Worm (Caenorhabditis elegans) whole organism, mixed stage, embryonic: ENCODE data around the gene ints-11.

Experiments used
- M03D4.4 ChIP-seq: sonication (generic microtip); optimal IDR thresholded peaks from 2 replicates; lab custom pipeline; 2017; ENCODE audit warnings: mild to moderate bottlenecking, missing genetic modification characterization, missing compliant biosample characterization
- blmp-1 ChIP-seq: fragments of 150-350 bp; optimal IDR thresholded peaks from 2 replicates; lab custom pipeline; 2014; ENCODE audit warnings: missing biosample characterization, missing genetic modification characterization
- ceh-43 ChIP-seq: fragments of 200-800 bp; sonication (Bioruptor generic); optimal IDR thresholded peaks from 2 replicates; lab custom pipeline; 2018; ENCODE audit warnings: mild to moderate bottlenecking, missing genetic modification characterization, moderate library complexity, missing compliant biosample characterization
- ceh-83 ChIP-seq: fragments of 200-800 bp; sonication (Bioruptor generic); optimal IDR thresholded peaks from 2 replicates; lab custom pipeline; 2018; ENCODE audit warnings: mild to moderate bottlenecking, missing genetic modification characterization, missing compliant biosample characterization
- ces-1 ChIP-seq: fragments of 150-350 bp; optimal IDR thresholded peaks from 2 replicates; lab custom pipeline; 2014; ENCODE audit warnings: missing biosample characterization, missing genetic modification reagents, missing genetic modification characterization
- cnd-1 ChIP-seq: fragments of 200-800 bp; sonication (Bioruptor generic); optimal IDR thresholded peaks from 2 replicates; lab custom pipeline; 2018; ENCODE audit warnings: mild to moderate bottlenecking, missing genetic modification characterization, missing compliant biosample characterization
- drap-1 ChIP-seq: fragments of 200-800 bp; sonication (Bioruptor generic); optimal IDR thresholded peaks from 3 replicates; lab custom pipeline; 2018; ENCODE audit warnings: mild to moderate bottlenecking, missing genetic modification characterization, missing compliant biosample characterization
- elt-1 ChIP-seq: sonication (generic microtip); optimal IDR thresholded peaks from 2 replicates; lab custom pipeline; 2017; ENCODE audit warnings: missing genetic modification characterization, mild to moderate bottlenecking, missing compliant biosample characterization, antibody characterized with exemption, moderate library complexity, borderline replicate concordance; ENCODE audit not compliant: insufficient read depth
- elt-3 ChIP-seq: fragments of 150-350 bp; optimal IDR thresholded peaks from 2 replicates; lab custom pipeline; 2014; ENCODE audit warnings: missing biosample characterization, missing genetic modification characterization
- flh-1 ChIP-seq: fragments of 200-800 bp; sonication (Bioruptor generic); optimal IDR thresholded peaks from 2 replicates; lab custom pipeline; 2018; ENCODE audit warnings: mild to moderate bottlenecking, missing genetic modification characterization, moderate library complexity, missing compliant biosample characterization
- ham-2 ChIP-seq: fragments of 200-800 bp; sonication (Bioruptor generic); optimal IDR thresholded peaks from 2 replicates; lab custom pipeline; 2018; ENCODE audit warnings: mild to moderate bottlenecking, missing genetic modification characterization, missing compliant biosample characterization
- hlh-1 ChIP-seq: fragments of 150-350 bp; optimal IDR thresholded peaks from 2 replicates; lab custom pipeline; 2014; ENCODE audit warnings: missing biosample characterization, missing genetic modification reagents, missing genetic modification characterization
- lin-13 ChIP-seq: fragments of 150-350 bp; optimal IDR thresholded peaks from 2 replicates; lab custom pipeline; 2014; ENCODE audit warnings: missing biosample characterization, missing genetic modification characterization
- lin-32 ChIP-seq: fragments of 200-800 bp; sonication (Bioruptor generic); optimal IDR thresholded peaks from 2 replicates; lab custom pipeline; 2018; ENCODE audit warnings: mild to moderate bottlenecking, missing genetic modification characterization, missing compliant biosample characterization
- lsy-2 ChIP-seq: fragments of 150-350 bp; optimal IDR thresholded peaks from 2 replicates; lab custom pipeline; 2014; ENCODE audit warnings: missing biosample characterization, missing genetic modification characterization
- mab-5 ChIP-seq: fragments of 150-350 bp; optimal IDR thresholded peaks from 2 replicates; lab custom pipeline; 2014; ENCODE audit warnings: missing biosample characterization, missing genetic modification characterization
- mep-1 ChIP-seq: fragments of 150-350 bp; optimal IDR thresholded peaks from 2 replicates; lab custom pipeline; 2017; ENCODE audit warnings: missing biosample characterization, missing genetic modification reagents, missing genetic modification characterization, inconsistent platforms
- mls-2 ChIP-seq: sonication (generic microtip); optimal IDR thresholded peaks from 2 replicates; lab custom pipeline; 2016; ENCODE audit warnings: mild to moderate bottlenecking, missing genetic modification characterization, moderate library complexity, missing compliant biosample characterization
- nhr-12 ChIP-seq: fragments of 150-350 bp; optimal IDR thresholded peaks from 2 replicates; lab custom pipeline; 2014; ENCODE audit warnings: missing biosample characterization, missing genetic modification characterization
- nhr-2 ChIP-seq: fragments of 150-350 bp; optimal IDR thresholded peaks from 2 replicates; lab custom pipeline; 2014; ENCODE audit warnings: missing biosample characterization, missing genetic modification characterization
- nhr-237 ChIP-seq: fragments of 150-350 bp; optimal IDR thresholded peaks from 2 replicates; lab custom pipeline; 2014; ENCODE audit warnings: missing biosample characterization, missing genetic modification characterization
- nhr-28 ChIP-seq: fragments of 150-350 bp; optimal IDR thresholded peaks from 2 replicates; lab custom pipeline; 2014; ENCODE audit warnings: missing biosample characterization, missing genetic modification characterization
- nhr-76 ChIP-seq: sonication (generic microtip); optimal IDR thresholded peaks from 2 replicates; lab custom pipeline; 2017; ENCODE audit warnings: missing biosample characterization, missing genetic modification characterization
- pha-4 ChIP-seq: fragments of 150-350 bp; optimal IDR thresholded peaks from 2 replicates; lab custom pipeline; 2018; ENCODE audit warnings: missing biosample characterization, missing genetic modification reagents, missing genetic modification characterization
- sem-2 ChIP-seq: fragments of 200-800 bp; sonication (Bioruptor generic); optimal IDR thresholded peaks from 2 replicates; lab custom pipeline; 2018; ENCODE audit warnings: mild to moderate bottlenecking, missing genetic modification characterization, missing compliant biosample characterization
- snpc-4 ChIP-seq: fragments of 150-350 bp; optimal IDR thresholded peaks from 2 replicates; lab custom pipeline; 2014; ENCODE audit warnings: missing biosample characterization, missing genetic modification characterization
- sptf-1 ChIP-seq: sonication (generic microtip); optimal IDR thresholded peaks from 2 replicates; lab custom pipeline; 2017; ENCODE audit warnings: mild to moderate bottlenecking, missing genetic modification characterization, moderate library complexity, missing compliant biosample characterization
- tbx-8 ChIP-seq: fragments of 200-800 bp; sonication (Bioruptor generic); optimal IDR thresholded peaks from 2 replicates; lab custom pipeline; 2018; ENCODE audit warnings: mild to moderate bottlenecking, missing genetic modification characterization, moderate library complexity, missing compliant biosample characterization
- unc-120 ChIP-seq: sonication (generic microtip); optimal IDR thresholded peaks from 2 replicates; lab custom pipeline; 2017; ENCODE audit warnings: missing genetic modification characterization, missing compliant biosample characterization; ENCODE audit not compliant: poor library complexity, severe bottlenecking
- unc-39 ChIP-seq: fragments of 150-350 bp; optimal IDR thresholded peaks from 2 replicates; lab custom pipeline; 2014; ENCODE audit warnings: missing biosample characterization, missing genetic modification characterization
- unc-62 ChIP-seq: fragments of 150-350 bp; optimal IDR thresholded peaks from 2 replicates; lab custom pipeline; 2014; ENCODE audit warnings: missing biosample characterization, missing genetic modification reagents, missing genetic modification characterization
- zip-8 ChIP-seq: fragments of 150-350 bp; optimal IDR thresholded peaks from 2 replicates; lab custom pipeline; 2014; ENCODE audit warnings: missing biosample characterization, missing genetic modification characterization
- ztf-11 ChIP-seq: fragments of 150-350 bp; optimal IDR thresholded peaks from 2 replicates; lab custom pipeline; 2014; ENCODE audit warnings: missing biosample characterization, missing genetic modification characterization

ints-11 gene

DNA sequence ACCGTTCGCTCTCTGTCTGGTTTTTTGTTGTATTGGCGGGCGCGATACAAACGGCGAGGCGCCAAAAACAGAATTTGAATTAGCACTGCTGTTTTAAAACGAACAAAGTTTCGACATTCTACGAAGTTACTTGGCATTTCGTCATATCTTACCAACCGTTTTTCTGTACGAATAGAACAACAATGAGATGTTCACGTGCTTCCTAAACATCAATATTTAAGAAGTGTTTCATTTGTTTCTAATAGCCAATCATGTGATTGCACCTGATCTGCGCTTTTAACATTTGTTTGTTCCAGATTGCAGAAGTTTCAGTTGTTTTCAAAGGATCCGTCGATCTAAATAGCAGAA, 14.3 kb downstream of the ints-11 start:
- no peak for TF ChIP-seq elt-3 (tag; lab: Kevin White, UChicago)
- TF ChIP-seq nhr-28 (tag; lab: Kevin White, UChicago), result no peak
- TF ChIP-seq nhr-12 (tag; lab: Kevin White, UChicago), result no peak
- no peak for TF ChIP-seq tbx-8
- no peak for TF ChIP-seq mab-5 (tag; lab: Kevin White, UChicago)
- TF ChIP-seq ces-1 (GFP tag; lab: Kevin White, UChicago), result no peak

DNA sequence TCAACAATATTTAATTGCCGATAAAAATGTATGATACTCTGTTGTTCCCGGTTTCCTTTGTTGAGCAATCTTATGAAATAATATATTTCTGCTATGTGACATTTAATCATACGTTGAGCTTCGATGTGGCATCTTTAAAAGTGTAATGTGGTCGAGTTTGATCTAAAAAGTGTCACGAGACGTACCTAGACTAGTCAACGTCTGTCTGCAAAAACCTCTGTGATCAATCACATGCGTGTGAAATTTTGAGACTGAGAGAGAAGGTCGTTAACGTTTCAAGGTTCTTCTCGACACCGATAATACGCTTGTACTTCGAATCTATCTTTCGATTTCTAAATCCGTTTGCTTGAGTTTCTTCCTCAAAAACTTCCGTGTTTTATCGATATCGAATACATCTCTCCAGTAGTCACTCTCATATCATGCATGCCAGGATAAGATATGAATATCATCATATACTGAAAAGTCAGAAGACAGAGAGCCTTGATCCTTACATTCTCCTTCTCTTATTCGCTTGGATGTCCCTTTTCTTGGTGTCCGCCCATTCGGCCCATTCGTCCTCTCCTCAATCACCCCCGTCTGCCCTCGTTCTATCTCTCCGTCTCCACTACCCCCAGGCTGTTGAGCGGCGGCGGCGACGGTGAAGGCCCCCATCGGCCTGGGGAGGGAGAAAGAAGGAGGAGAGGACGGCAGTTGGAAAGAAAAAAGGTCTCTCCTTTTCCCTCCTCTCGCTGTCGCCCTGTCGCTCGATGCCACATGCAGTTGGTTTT, 14.8 kb downstream of the ints-11 start:
- TF ChIP-seq unc-39 (tag; lab: Kevin White, UChicago), result no peak
- TF ChIP-seq ham-2 (GFP tag; lab: Kevin White, UChicago), result peak; percentile 66
- TF ChIP-seq nhr-28 (tag; lab: Kevin White, UChicago), result no peak
- TF ChIP-seq ztf-11 (tag; lab: Kevin White, UChicago), result no peak
- no peak for TF ChIP-seq nhr-237
- TF ChIP-seq elt-1 (tag; lab: Kevin White, UChicago), result no peak
- TF ChIP-seq hlh-1, result peak; percentile 22
- peak; percentile 9 for TF ChIP-seq lin-32 (GFP tag; lab: Kevin White, UChicago)
- no peak for TF ChIP-seq ceh-43 (GFP tag; lab: Kevin White, UChicago)
- TF ChIP-seq flh-1, result no peak
- TF ChIP-seq nhr-2, result no peak
- peak; percentile 51 for TF ChIP-seq drap-1 (GFP tag; lab: Kevin White, UChicago)
- no peak for TF ChIP-seq nhr-76 (tag; lab: Kevin White, UChicago)
- TF ChIP-seq lsy-2 (tag; lab: Kevin White, UChicago), result peak; percentile 17
- peak; percentile 22 for TF ChIP-seq tbx-8
- peak; percentile 34 for TF ChIP-seq sem-2
- TF ChIP-seq snpc-4, result no peak
- TF ChIP-seq lin-13 (tag; lab: Kevin White, UChicago), result no peak
- TF ChIP-seq sptf-1 (tag; lab: Kevin White, UChicago), result peak; percentile 71
- TF ChIP-seq ceh-83 (GFP tag; lab: Kevin White, UChicago), result no peak
- TF ChIP-seq elt-3 (tag; lab: Kevin White, UChicago), result no peak
- peak; percentile 61 for TF ChIP-seq mep-1 (tag; lab: Kevin White, UChicago)
- TF ChIP-seq unc-62 (GFP tag; lab: Kevin White, UChicago), result no peak
- TF ChIP-seq mls-2, result peak; percentile 66
- TF ChIP-seq ces-1 (GFP tag; lab: Kevin White, UChicago), result no peak
- TF ChIP-seq blmp-1 (tag; lab: Kevin White, UChicago), result no peak
- TF ChIP-seq unc-120, result peak; percentile 89
- no peak for TF ChIP-seq pha-4
- no peak for TF ChIP-seq mab-5 (tag; lab: Kevin White, UChicago)
- TF ChIP-seq cnd-1 (tag; lab: Kevin White, UChicago), result peak; percentile 16
- TF ChIP-seq M03D4.4 (tag; lab: Kevin White, UChicago), result peak; percentile 46
- no peak for TF ChIP-seq nhr-12 (tag; lab: Kevin White, UChicago)
- no peak for TF ChIP-seq zip-8

ce11 chrII:8127794-8128193, 15.5 kb downstream of the ints-11 start:
- no peak for TF ChIP-seq mls-2
- TF ChIP-seq tbx-8, result no peak
- no peak for TF ChIP-seq lin-13 (tag; lab: Kevin White, UChicago)

DNA sequence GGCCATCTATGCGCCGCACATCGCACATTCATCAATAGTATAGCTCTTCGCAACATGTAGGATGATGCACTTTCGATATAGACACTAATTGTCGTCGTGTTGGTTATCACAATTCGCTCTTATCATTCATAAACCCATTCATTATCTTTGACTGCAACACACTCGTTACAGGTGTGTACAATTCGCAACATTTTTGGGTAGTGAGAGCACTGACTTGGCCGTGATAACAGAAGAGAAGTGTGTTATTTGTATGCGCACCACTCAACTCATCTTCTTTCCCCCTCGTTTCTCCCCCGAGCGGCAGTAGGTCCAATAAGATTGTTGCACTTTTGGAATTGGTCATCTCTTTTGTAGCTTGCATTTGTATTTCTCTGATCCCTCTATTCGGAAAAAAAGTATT, 16.0 kb downstream of the ints-11 start:
- TF ChIP-seq nhr-2 (peak; percentile 67), ceh-43 (GFP tag; lab: Kevin White, UChicago) (no peak), lin-13 (tag; lab: Kevin White, UChicago) (no peak)
- TF ChIP-seq, all 35 proteins: peak for 1

DNA sequence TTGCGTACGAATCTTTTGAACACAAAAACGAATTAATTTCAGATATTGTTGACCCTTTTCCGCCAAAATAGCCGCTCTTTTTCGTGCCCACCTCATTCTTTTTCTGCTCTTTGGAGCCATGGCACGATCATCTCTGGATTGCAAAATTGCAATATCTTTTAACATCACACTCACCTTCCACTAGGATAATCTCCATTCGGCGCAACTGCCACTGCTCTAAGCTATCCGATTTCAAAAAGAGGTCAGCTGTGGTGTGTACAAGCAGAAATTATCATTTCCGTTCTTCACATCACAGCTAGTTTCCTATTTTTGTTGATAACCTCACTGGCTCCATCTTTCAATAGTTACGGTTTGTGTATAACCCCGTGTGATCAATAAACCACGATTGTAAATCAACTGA, 16.7 kb downstream of the ints-11 start:
- TF ChIP-seq unc-120, result peak; percentile 22
- TF ChIP-seq hlh-1, result peak; percentile 90
- TF ChIP-seq elt-1 (tag; lab: Kevin White, UChicago), result no peak
- TF ChIP-seq, all 35 proteins: peak for 2
